Fruit fly (Drosophila melanogaster): ENCODE results near the gene CG9522.

The CG9522 gene

DNA sequence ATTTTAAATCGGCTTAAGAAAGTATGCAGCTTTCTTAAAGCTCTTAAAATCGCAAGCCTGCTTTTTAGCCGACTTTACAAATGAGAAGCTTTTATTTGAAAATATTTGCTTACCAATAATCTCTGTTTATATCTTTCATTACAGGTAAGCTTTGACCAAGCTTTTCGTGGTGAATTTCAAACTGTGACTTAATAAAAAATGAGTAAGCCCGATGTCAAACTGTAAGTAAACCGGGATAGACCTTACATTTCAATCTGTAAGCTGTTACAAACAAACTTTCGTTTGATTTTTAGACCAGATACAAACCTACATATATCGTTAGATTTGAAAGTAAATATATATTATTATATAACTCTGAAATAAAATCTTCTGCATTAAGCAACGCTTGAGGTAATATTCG lies 36.9 kb upstream of the CG9522 start:
- TF ChIP-seq CG32121 (GFP tag; IDR thresholded peaks at IDR 0.05) (no peak), EcR (GFP tag; optimal IDR thresholded peaks at IDR 0.05) (no peak)

DNA sequence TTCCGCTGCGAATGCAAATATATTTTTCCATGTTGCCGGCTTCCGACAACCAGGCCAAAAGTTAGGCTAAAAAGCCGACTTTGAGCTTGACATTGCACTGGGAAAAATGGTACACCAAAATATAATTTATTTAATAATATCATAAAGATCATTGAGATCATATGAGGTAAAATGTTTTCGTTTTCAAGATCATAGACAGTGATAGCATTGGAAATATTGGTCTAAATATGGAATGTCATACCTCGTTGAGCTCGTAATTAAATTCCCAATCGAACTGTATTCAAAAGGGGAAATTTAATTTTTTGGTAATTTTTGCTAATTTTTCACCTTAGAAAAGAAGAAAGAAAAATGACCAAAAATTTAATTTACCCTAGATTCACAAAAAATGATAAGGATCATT lies 35.4 kb upstream of the CG9522 start:
- TF ChIP-seq CG15710 (tag; optimal IDR thresholded peaks at IDR 0.05) (no peak), Pif1B (GFP tag; optimal IDR thresholded peaks at IDR 0.05) (no peak), gl (tag; optimal IDR thresholded peaks at IDR 0.05) (no peak), fd96Ca (GFP tag; IDR thresholded peaks at IDR 0.05) (no peak), CG12605 (GFP tag; IDR thresholded peaks at IDR 0.05) (no peak), CG9948 (tag; optimal IDR thresholded peaks at IDR 0.05) (no peak), D1 (tag; optimal IDR thresholded peaks at IDR 0.05) (no peak), rn (GFP tag; IDR thresholded peaks at IDR 0.05) (no peak), CG32121 (GFP tag; IDR thresholded peaks at IDR 0.05) (no peak), EcR (GFP tag; optimal IDR thresholded peaks at IDR 0.05) (no peak), CG17806 (tag; optimal IDR thresholded peaks at IDR 0.05) (no peak), CG13204 (GFP tag; optimal IDR thresholded peaks at IDR 0.05) (no peak), CG8159 (tag; optimal IDR thresholded peaks at IDR 0.05) (no peak), CG4496 (GFP tag; IDR thresholded peaks at IDR 0.05) (no peak), Snoo (tag; optimal IDR thresholded peaks at IDR 0.05) (no peak), CG34367 (tag; optimal IDR thresholded peaks at IDR 0.05) (no peak), CG8301 (tag; optimal IDR thresholded peaks at IDR 0.05) (no peak), Pif1A (GFP tag; optimal IDR thresholded peaks at IDR 0.05) (no peak)

DNA sequence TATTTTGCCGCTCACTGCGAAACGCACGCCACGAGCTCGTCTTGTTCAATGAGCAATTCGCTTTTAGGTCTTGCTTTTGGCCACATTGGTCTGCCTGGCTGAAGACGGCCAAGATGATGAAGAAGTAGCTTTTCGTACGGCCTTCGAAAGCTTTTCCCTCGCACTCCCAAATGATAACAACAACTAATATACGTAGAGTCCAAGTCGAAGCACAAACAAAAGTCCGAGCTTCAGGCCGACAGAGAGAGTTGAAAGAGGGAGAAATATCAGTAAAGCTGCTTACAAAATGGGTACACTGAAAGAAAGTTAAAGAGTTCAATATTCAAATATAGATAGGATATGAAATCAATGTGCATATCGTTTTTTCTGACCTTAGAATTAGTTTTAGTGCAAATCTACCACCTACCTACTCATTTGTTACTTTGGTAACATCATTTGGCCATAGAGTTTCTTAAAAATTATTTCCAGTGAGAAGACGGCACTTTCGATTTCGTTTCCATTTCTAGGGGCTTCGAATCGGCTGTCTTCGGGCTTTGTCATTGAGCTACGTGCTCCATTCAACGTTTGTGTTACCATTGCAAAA lies 34.0 kb upstream of the CG9522 start, which contains the start of the genes CG45064 and CG45065:
Gene CG45064 (minus strand): TSS at position 51 of the 583 bp plus-strand sequence.
Gene CG45065 (minus strand): TSS at position 51 of the 583 bp plus-strand sequence.
- TF ChIP-seq CG9948 (tag; optimal IDR thresholded peaks at IDR 0.05) (peak; percentile 68), Snoo (tag; optimal IDR thresholded peaks at IDR 0.05) (peak; percentile 54), CG14655 (GFP tag; optimal IDR thresholded peaks at IDR 0.05) (peak; percentile 56), EcR (GFP tag; optimal IDR thresholded peaks at IDR 0.05) (no peak), CG13204 (GFP tag; optimal IDR thresholded peaks at IDR 0.05) (no peak), rn (GFP tag; IDR thresholded peaks at IDR 0.05) (peak; percentile 71), CG15710 (tag; optimal IDR thresholded peaks at IDR 0.05) (peak; percentile 61), Pif1A (GFP tag; optimal IDR thresholded peaks at IDR 0.05) (peak; percentile 89), D1 (tag; optimal IDR thresholded peaks at IDR 0.05) (no peak), fd96Ca (GFP tag; IDR thresholded peaks at IDR 0.05) (peak; percentile 87), CG8301 (tag; optimal IDR thresholded peaks at IDR 0.05) (peak; percentile 73), CG34367 (tag; optimal IDR thresholded peaks at IDR 0.05) (peak; percentile 37), gl (tag; optimal IDR thresholded peaks at IDR 0.05) (no peak), CG4496 (GFP tag; IDR thresholded peaks at IDR 0.05) (peak; percentile 92), Ets98B (GFP tag; IDR thresholded peaks at IDR 0.05) (peak; percentile 93), Pif1B (GFP tag; optimal IDR thresholded peaks at IDR 0.05) (peak; percentile 85), CG17806 (tag; optimal IDR thresholded peaks at IDR 0.05) (peak; percentile 70), CG12605 (GFP tag; IDR thresholded peaks at IDR 0.05) (peak; percentile 82), CG10348 (GFP tag; IDR thresholded peaks at IDR 0.05) (0 out of 2 replicates have a peak, but pooled peaks have one; percentile 38), CG8159 (tag; optimal IDR thresholded peaks at IDR 0.05) (peak; percentile 67), CG32121 (GFP tag; IDR thresholded peaks at IDR 0.05) (peak; percentile 91)

DNA sequence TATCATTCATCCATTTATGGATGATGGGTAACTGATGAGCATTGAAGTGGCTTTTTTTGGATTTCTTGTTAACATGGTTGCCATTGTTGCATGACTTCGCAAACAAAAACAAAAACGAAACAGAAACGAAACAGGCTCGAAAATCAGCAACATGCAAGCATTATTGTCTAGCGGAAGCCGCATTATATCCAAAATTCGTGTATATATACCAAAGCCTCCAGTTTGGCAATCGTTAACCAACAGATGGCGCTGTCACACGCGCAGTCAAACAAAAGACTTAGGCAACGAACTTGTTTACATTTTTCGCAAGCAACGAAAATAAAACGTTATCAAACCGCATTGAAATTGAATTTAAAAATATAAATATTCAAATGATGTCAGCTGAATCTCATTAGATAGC lies 30.3 kb upstream of the CG9522 start:
- TF ChIP-seq fd96Ca (GFP tag; IDR thresholded peaks at IDR 0.05) = no peak
- no peak for TF ChIP-seq gl (tag; optimal IDR thresholded peaks at IDR 0.05)
- no peak for TF ChIP-seq CG10348 (GFP tag; IDR thresholded peaks at IDR 0.05)
- TF ChIP-seq Ets98B (GFP tag; IDR thresholded peaks at IDR 0.05) = no peak
- TF ChIP-seq CG17806 (tag; optimal IDR thresholded peaks at IDR 0.05) = no peak
- TF ChIP-seq CG34367 (tag; optimal IDR thresholded peaks at IDR 0.05) = no peak
- TF ChIP-seq CG32121 (GFP tag; IDR thresholded peaks at IDR 0.05) = no peak
- no peak for TF ChIP-seq CG15710 (tag; optimal IDR thresholded peaks at IDR 0.05)
- no peak for TF ChIP-seq Snoo (tag; optimal IDR thresholded peaks at IDR 0.05)
- TF ChIP-seq CG8301 (tag; optimal IDR thresholded peaks at IDR 0.05) = no peak
- no peak for TF ChIP-seq EcR (GFP tag; optimal IDR thresholded peaks at IDR 0.05)
- no peak for TF ChIP-seq CG9948 (tag; optimal IDR thresholded peaks at IDR 0.05)
- no peak for TF ChIP-seq CG13204 (GFP tag; optimal IDR thresholded peaks at IDR 0.05)
- TF ChIP-seq rn (GFP tag; IDR thresholded peaks at IDR 0.05) = no peak
- TF ChIP-seq Pif1B (GFP tag; optimal IDR thresholded peaks at IDR 0.05) = no peak
- TF ChIP-seq CG4496 (GFP tag; IDR thresholded peaks at IDR 0.05) = no peak
- no peak for TF ChIP-seq CG8159 (tag; optimal IDR thresholded peaks at IDR 0.05)
- TF ChIP-seq Pif1A (GFP tag; optimal IDR thresholded peaks at IDR 0.05) = no peak

DNA sequence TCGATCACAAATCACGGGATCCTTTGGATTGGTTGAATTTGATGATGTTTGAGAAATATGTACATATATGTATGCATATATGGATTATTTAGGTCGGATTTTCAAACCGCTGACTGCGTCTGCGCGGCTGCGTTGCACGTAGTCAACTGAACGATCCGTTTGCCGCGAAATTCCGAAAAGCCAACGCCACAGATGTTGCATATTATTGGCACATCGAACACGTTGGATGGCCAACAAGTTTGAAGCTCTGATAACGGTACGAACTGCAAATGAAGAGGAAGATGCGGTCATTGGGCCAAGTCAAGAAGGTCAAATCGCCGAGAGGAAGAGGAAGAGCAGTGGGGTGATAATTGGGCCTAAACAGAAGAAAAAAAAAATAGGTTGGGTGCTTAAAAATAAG lies 22.4 kb upstream of the CG9522 start, which contains the start of gene CG9518:
Gene CG9518 (minus strand): TSS at position 154 of the 400 bp plus-strand sequence.
- no peak for TF ChIP-seq Snoo (tag; optimal IDR thresholded peaks at IDR 0.05)
- TF ChIP-seq EcR (GFP tag; optimal IDR thresholded peaks at IDR 0.05) = peak; percentile 13

DNA sequence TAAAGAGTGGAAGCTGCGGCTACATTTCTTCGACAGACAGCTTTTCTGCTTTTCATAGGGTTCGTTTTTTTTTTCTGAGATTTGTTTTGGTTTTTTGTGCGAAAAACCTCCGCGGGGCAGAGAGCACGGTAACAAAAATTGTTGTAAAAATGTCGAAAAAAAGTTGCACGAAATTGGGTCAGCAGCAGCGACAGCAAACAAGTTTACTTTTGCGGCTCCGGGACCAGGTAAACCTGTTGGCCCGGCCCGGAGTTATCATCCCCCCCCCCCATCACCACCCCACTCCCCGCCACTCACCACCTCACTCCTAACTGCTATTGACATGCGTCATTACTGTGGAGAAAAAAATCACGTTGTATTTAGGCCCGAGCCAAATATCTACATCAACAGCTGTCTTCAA lies 19.8 kb upstream of the CG9522 start:
- TF ChIP-seq Ets98B (GFP tag; IDR thresholded peaks at IDR 0.05) (peak; percentile 45; the same call in 1 of the 2 replicates), CG4496 (GFP tag; IDR thresholded peaks at IDR 0.05) (peak; percentile 60; the same call in 1 of the 3 replicates), CG10348 (GFP tag; IDR thresholded peaks at IDR 0.05) (no peak), CG15710 (tag; optimal IDR thresholded peaks at IDR 0.05) (no peak), CG8159 (tag; optimal IDR thresholded peaks at IDR 0.05) (no peak)
